Worm (Caenorhabditis elegans) whole organism, L4 larva: ENCODE results near the gene hpr-9.

ENCODE experiments used
- lin-39 ChIP-seq: fragments of 150-350 bp; optimal IDR thresholded peaks from 2 replicates; lab custom pipeline; 2014; ENCODE audit warnings: missing biosample characterization, missing genetic modification reagents, missing genetic modification characterization
- mxl-2 ChIP-seq: fragments of 200-800 bp; sonication (Bioruptor generic); conservative IDR thresholded peaks from 2 replicates; pipeline ENCODE4 v1.3.6; 2022; ENCODE audit warnings: missing genetic modification reagents, missing genetic modification characterization, missing compliant biosample characterization
- pqm-1 ChIP-seq: sonication (generic microtip); optimal IDR thresholded peaks from 2 replicates; lab custom pipeline; 2017; ENCODE audit warnings: missing biosample characterization, missing genetic modification characterization
- zag-1 ChIP-seq: fragments of 150-350 bp; optimal IDR thresholded peaks from 2 replicates; lab custom pipeline; 2014; ENCODE audit warnings: missing biosample characterization, missing genetic modification characterization

DNA sequence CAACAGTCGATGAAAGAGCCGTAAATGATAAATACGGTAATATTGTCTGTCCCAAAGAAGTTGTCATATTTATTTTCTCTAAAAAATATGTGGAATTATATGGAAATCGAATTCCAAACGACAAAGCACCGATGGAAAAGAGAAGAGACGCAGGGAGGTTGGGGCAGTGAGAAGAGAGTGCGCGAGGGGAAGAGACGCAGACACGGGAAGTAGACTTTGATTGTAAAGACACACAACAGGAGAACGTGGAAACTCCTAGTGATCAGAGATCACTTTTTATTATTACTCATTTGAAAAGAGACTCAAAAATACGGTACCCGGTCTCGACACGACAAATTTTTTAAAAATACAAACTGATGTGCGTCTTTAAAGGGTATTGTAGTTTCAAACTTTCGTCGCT, 7.0 kb downstream of the hpr-9 start:
- TF ChIP-seq mxl-2 (GFP tag; lab: Robert Waterston, UW), result no peak
- TF ChIP-seq lin-39 (tag; lab: Kevin White, UChicago), result no peak
- TF ChIP-seq pqm-1 (tag; lab: Kevin White, UChicago), result no peak
- TF ChIP-seq zag-1 (tag; lab: Kevin White, UChicago), result no peak
